Fruit fly (Drosophila melanogaster): Measurements from ENCODE around the gene twe.

Gene twe

DNA sequence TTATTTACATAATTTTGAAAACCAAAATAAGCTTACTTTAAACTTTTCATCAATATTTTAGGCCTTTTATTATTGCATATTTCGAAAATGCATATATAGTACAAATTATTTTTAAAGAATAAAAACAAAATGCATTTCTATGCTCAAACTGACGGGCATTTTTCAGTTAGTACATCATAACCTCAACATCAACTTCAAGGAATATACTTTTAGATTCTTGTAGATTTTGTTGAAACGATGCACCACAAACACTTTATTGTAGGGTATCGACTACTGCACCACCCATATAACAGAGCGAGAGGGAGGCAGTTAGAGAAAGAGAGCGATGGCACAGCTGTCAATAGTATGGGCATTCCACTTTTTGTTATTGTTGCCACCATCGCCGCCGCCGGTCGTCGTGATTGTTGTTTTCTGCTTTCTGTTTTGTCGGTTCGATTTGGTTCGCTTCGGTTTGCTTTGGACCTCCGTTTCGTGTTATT, 18.1 kb upstream of the twe start (continued):
- peak; percentile 93 for TF ChIP-seq achi (GFP tag; optimal IDR thresholded peaks at IDR 0.05)
- TF ChIP-seq CG3032 (tag; optimal IDR thresholded peaks at IDR 0.05) = peak; percentile 86
- peak; percentile 7 for TF ChIP-seq Blimp-1 (GFP tag; optimal IDR thresholded peaks at IDR 0.05)
- TF ChIP-seq CG6792 (GFP tag; optimal IDR thresholded peaks at IDR 0.05) = peak; percentile 76
- peak; percentile 71 to 74 for TF ChIP-seq ss (GFP tag; optimal IDR thresholded peaks at IDR 0.05)
- TF ChIP-seq fkh (GFP tag; optimal IDR thresholded peaks at IDR 0.05) = peak; percentile 63
- TF ChIP-seq fd85E (GFP tag; optimal IDR thresholded peaks at IDR 0.05) = no peak
- TF ChIP-seq topi (GFP tag; optimal IDR thresholded peaks at IDR 0.05) = peak; percentile 73
- peak; percentile 79 for TF ChIP-seq spab (GFP tag; optimal IDR thresholded peaks at IDR 0.05)
- peak; percentile 77 for TF ChIP-seq CG11294 (GFP tag; IDR thresholded peaks at IDR 0.05)
- peak; percentile 95 for TF ChIP-seq CG10631 (GFP tag; optimal IDR thresholded peaks at IDR 0.05)

DNA sequence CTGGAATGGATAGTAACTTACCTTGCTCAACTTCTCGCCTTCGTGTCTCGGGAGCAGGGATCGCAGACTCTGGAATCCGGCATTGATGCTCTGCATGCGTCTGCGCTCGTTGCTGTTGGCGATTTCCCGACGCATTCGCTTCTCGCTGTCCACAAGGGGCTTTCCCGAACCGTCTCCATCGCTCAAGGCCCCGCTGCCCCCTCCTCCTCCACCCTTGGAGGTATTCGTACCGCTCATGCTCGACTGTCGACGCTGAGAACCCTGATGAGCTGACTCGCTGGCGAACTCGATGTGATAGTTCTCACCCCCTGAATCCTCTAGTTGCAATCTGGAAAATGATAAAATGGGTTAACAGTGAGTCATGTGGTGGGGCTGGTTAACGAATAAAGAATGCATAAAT, 17.2 kb upstream of the twe start:
- TF ChIP-seq Eip78C (GFP tag) (peak; percentile 45), CG3032 (tag; optimal IDR thresholded peaks at IDR 0.05) (no peak)

DNA sequence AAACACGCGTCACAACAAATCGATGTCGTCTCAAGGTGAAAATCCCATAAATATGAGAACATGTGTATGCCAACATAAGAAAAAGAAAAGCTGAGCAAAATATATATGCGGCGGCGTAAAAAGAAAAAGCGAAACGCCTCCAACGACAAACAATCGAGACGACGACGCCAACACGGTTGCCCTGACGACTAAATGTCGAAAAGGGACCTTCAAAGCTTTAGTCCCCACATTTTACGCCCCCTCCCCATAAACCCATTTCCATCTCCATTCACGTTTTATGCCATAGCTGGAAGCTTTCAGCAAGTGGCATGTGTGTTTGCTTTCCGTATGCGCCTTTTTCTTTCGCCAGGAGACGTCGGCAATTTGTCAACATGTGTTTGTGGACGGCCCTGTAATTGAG, 16.2 kb upstream of the twe start:
- TF ChIP-seq CG1621 (tag; optimal IDR thresholded peaks at IDR 0.05) = no peak
- TF ChIP-seq Met (GFP tag; optimal IDR thresholded peaks at IDR 0.05) = no peak
- TF ChIP-seq CG7368 (GFP tag; optimal IDR thresholded peaks at IDR 0.05) = no peak
- no peak for TF ChIP-seq CG10631 (GFP tag; optimal IDR thresholded peaks at IDR 0.05)
- no peak for TF ChIP-seq salr (GFP tag; optimal IDR thresholded peaks at IDR 0.05)
- no peak for TF ChIP-seq CG8632 (GFP tag; optimal IDR thresholded peaks at IDR 0.05)
- no peak for TF ChIP-seq CG6276 (GFP tag; optimal IDR thresholded peaks at IDR 0.05)
- no peak for TF ChIP-seq svp (GFP tag)
- TF ChIP-seq CG16779 (tag; optimal IDR thresholded peaks at IDR 0.05) = no peak
- no peak for TF ChIP-seq net (GFP tag; optimal IDR thresholded peaks at IDR 0.05)
- TF ChIP-seq Eip78C (GFP tag) = no peak
- TF ChIP-seq CG8319 (GFP tag; optimal IDR thresholded peaks at IDR 0.05) = no peak
- TF ChIP-seq Gug (GFP tag; IDR thresholded peaks at IDR 0.05) = no peak
- no peak for TF ChIP-seq Hr39 (GFP tag; optimal IDR thresholded peaks at IDR 0.05)
- TF ChIP-seq spab (GFP tag; optimal IDR thresholded peaks at IDR 0.05) = no peak
- no peak for TF ChIP-seq CG6854 (GFP tag; optimal IDR thresholded peaks at IDR 0.05)
- no peak for TF ChIP-seq dsx (GFP tag; optimal IDR thresholded peaks at IDR 0.05; ENCODE audit: poor library complexity, severe bottlenecking)
- no peak for TF ChIP-seq vri (GFP tag; optimal IDR thresholded peaks at IDR 0.05)

DNA sequence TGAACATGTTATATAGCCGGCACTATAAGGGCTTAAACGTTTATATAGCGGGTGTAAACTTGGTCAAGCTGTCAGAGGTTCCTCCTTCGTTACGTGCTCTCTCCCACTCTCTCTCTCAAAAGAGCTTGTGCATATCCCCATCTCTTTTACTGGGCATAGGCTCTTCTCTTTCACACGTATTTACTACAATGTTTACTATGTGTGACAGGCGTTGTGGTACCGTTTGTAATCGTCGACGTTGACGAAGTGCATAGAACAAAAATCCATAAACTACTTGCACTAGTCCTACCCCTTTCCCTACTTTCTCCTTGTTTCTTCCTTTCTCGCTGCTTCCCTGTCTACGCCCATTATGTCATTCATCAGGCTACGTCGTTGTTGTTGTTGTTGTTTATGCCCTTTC, 15.1 kb upstream of the twe start:
- TF ChIP-seq fkh (GFP tag; optimal IDR thresholded peaks at IDR 0.05) (peak; percentile 38), dsx (GFP tag; optimal IDR thresholded peaks at IDR 0.05; ENCODE audit: poor library complexity, severe bottlenecking) (peak; percentile 70), CG4318 (GFP tag; optimal IDR thresholded peaks at IDR 0.05) (no peak)

DNA sequence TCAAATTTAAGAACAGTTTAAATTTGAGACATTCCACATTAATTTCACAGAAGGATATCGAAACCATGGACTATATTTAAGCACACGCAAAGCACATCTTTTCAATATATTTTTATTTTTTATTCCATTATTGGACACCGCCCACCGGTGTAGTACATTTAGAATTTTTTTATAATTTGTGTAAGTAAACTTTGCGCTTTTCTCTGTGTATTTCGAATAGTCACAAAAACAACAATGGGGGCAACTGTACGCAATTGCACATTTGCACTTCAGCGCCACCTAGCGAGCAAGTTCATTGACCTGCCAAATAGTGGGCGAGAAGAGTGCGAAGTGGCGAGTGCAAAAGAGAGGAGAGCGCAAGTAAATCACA, 14.1 kb upstream of the twe start:
- TF ChIP-seq CG6792 (GFP tag; optimal IDR thresholded peaks at IDR 0.05) = no peak
- peak; percentile 18 for TF ChIP-seq CG8632 (GFP tag; optimal IDR thresholded peaks at IDR 0.05)
- TF ChIP-seq CG31627 (GFP tag; optimal IDR thresholded peaks at IDR 0.05) = peak; percentile 10
- no peak for TF ChIP-seq Smox (GFP tag; optimal IDR thresholded peaks at IDR 0.05)
- TF ChIP-seq CG11762 (GFP tag; optimal IDR thresholded peaks at IDR 0.05; ENCODE audit: insufficient read depth) = peak; percentile 14
- TF ChIP-seq CG32006 (GFP tag; optimal IDR thresholded peaks at IDR 0.05) = peak; percentile 89
- peak; percentile 57 for TF ChIP-seq OdsH (GFP tag; optimal IDR thresholded peaks at IDR 0.05)
- peak; percentile 23 for TF ChIP-seq spab (GFP tag; optimal IDR thresholded peaks at IDR 0.05)
- TF ChIP-seq fd85E (GFP tag; optimal IDR thresholded peaks at IDR 0.05) = no peak
- no peak for TF ChIP-seq Eip93F (GFP tag; optimal IDR thresholded peaks at IDR 0.05)
- peak in 1 of 2 experiments; percentile 2 for TF ChIP-seq salr (GFP tag; optimal IDR thresholded peaks at IDR 0.05)
- peak; percentile 36 for TF ChIP-seq CG16779 (tag; optimal IDR thresholded peaks at IDR 0.05)
- TF ChIP-seq CG4318 (GFP tag; optimal IDR thresholded peaks at IDR 0.05) = peak; percentile 85
- TF ChIP-seq topi (GFP tag; optimal IDR thresholded peaks at IDR 0.05) = peak; percentile 52
- peak; percentile 83 for TF ChIP-seq eg (GFP tag; IDR thresholded peaks at IDR 0.05)
- peak; percentile 86 for TF ChIP-seq Eip78C (GFP tag)
- no peak for TF ChIP-seq Sox15 (GFP tag; optimal IDR thresholded peaks at IDR 0.05)
- TF ChIP-seq dac (GFP tag; optimal IDR thresholded peaks at IDR 0.05) = peak; percentile 72
- peak; percentile 77 for TF ChIP-seq CG6276 (GFP tag; optimal IDR thresholded peaks at IDR 0.05)
- no peak for TF ChIP-seq CG8319 (GFP tag; optimal IDR thresholded peaks at IDR 0.05)
- peak; percentile 53 for TF ChIP-seq esn (GFP tag; optimal IDR thresholded peaks at IDR 0.05)
- TF ChIP-seq vri (GFP tag; optimal IDR thresholded peaks at IDR 0.05) = no peak
- no peak for TF ChIP-seq Hr38 (GFP tag; optimal IDR thresholded peaks at IDR 0.05)
- peak; percentile 80 for TF ChIP-seq svp (GFP tag)
- TF ChIP-seq Met (GFP tag; optimal IDR thresholded peaks at IDR 0.05) = peak; percentile 47
- no peak for TF ChIP-seq CG11902 (GFP tag; optimal IDR thresholded peaks at IDR 0.05)
- no peak for TF ChIP-seq fd59A (GFP tag; optimal IDR thresholded peaks at IDR 0.05)
- TF ChIP-seq Hr39 (GFP tag; optimal IDR thresholded peaks at IDR 0.05) = peak; percentile 8
- peak; percentile 47 for TF ChIP-seq Eip75B (GFP tag; optimal IDR thresholded peaks at IDR 0.05)

Measured in whole organism, prepupa.